Fruit fly (Drosophila melanogaster) whole organism, embryonic: Measurements from ENCODE around the gene Slh.
A peak's percentile ranks its signal among the peaks of the same experiment; 100 is the strongest.

Source experiments
- Ada2b ChIP-seq: fragments of 200-800 bp; sonication (Bioruptor generic); IDR thresholded peaks from 2 replicates; pipeline ENCODE4 v1.3.6; 2022; ENCODE audit warnings: missing biosample characterization, missing genetic modification characterization
- CG10147 ChIP-seq: fragments of 200-800 bp; sonication (Bioruptor generic); optimal IDR thresholded peaks from 2 replicates; lab custom pipeline; 2019; ENCODE audit warnings: missing biosample characterization, mild to moderate bottlenecking, missing genetic modification characterization, moderate library complexity
- CG10959 ChIP-seq: fragments of 200-800 bp; sonication (Bioruptor generic); IDR thresholded peaks from 2 replicates; pipeline ENCODE4 v1.3.6; 2022; ENCODE audit warnings: missing biosample characterization, missing genetic modification characterization
- CG11456 ChIP-seq: fragments of 200-800 bp; sonication (Bioruptor generic); IDR thresholded peaks from 3 replicates; pipeline ENCODE4 v1.3.6; 2022; ENCODE audit warnings: missing biosample characterization, missing genetic modification characterization
- CG12219 ChIP-seq: fragments of 200-800 bp; sonication (Bioruptor generic); optimal IDR thresholded peaks from 3 replicates; lab custom pipeline; 2018; ENCODE audit warnings: missing biosample characterization, mild to moderate bottlenecking, missing genetic modification characterization
- CG13424 ChIP-seq: fragments of 200-800 bp; sonication (Bioruptor generic); optimal IDR thresholded peaks from 2 replicates; lab custom pipeline; 2019; ENCODE audit warnings: missing biosample characterization, mild to moderate bottlenecking, missing genetic modification characterization, moderate library complexity
- CG14667 ChIP-seq: fragments of 200-800 bp; sonication (Bioruptor generic); IDR thresholded peaks from 2 replicates; pipeline ENCODE4 v1.3.6; 2022; ENCODE audit warnings: missing biosample characterization, missing genetic modification characterization
- CG15269 ChIP-seq: fragments of 200-800 bp; sonication (Bioruptor generic); optimal IDR thresholded peaks from 2 replicates; lab custom pipeline; 2018; ENCODE audit warnings: missing biosample characterization, mild to moderate bottlenecking, missing genetic modification characterization, moderate library complexity
- CG16813 ChIP-seq: fragments of 200-800 bp; sonication (Bioruptor generic); IDR thresholded peaks from 3 replicates; pipeline ENCODE4 v1.3.6; 2022; ENCODE audit warnings: missing biosample characterization, missing genetic modification characterization; ENCODE audit not compliant: partially characterized antibody
- CG17359 ChIP-seq: fragments of 200-800 bp; sonication (Bioruptor generic); optimal IDR thresholded peaks from 3 replicates; lab custom pipeline; 2018; ENCODE audit warnings: missing biosample characterization, mild to moderate bottlenecking, missing genetic modification characterization, moderate library complexity
- CG18262 ChIP-seq: fragments of 200-800 bp; optimal IDR thresholded peaks from 3 replicates; lab custom pipeline; 2019; ENCODE audit warnings: missing biosample characterization, mild to moderate bottlenecking, missing genetic modification characterization, moderate library complexity
- CG3281 ChIP-seq: fragments of 200-800 bp; sonication (Bioruptor generic); optimal IDR thresholded peaks from 3 replicates; lab custom pipeline; 2017; ENCODE audit warnings: missing biosample characterization, mild to moderate bottlenecking, missing genetic modification characterization
- CG34224 ChIP-seq: fragments of 200-800 bp; sonication (Bioruptor generic); IDR thresholded peaks from 3 replicates; pipeline ENCODE4 v1.3.6; 2022; ENCODE audit warnings: missing biosample characterization, missing genetic modification characterization; ENCODE audit not compliant: partially characterized antibody
- CG34422 ChIP-seq: fragments of 200-800 bp; sonication (Bioruptor generic); IDR thresholded peaks from 3 replicates; pipeline ENCODE4 v1.3.6; 2022; ENCODE audit warnings: missing biosample characterization, missing genetic modification characterization
- CG6791 ChIP-seq: fragments of 200-800 bp; sonication (Bioruptor generic); IDR thresholded peaks from 3 replicates; pipeline ENCODE4 v1.3.6; 2022; ENCODE audit warnings: missing biosample characterization, missing genetic modification characterization; ENCODE audit not compliant: partially characterized antibody
- CG9932 ChIP-seq: fragments of 200-800 bp; sonication (Bioruptor generic); IDR thresholded peaks from 2 replicates; pipeline ENCODE4 v1.3.6; 2022; ENCODE audit warnings: missing biosample characterization, missing genetic modification characterization
- CTCF ChIP-seq: fragments of 200-800 bp; sonication (Bioruptor generic); optimal IDR thresholded peaks from 2 replicates; lab custom pipeline; 2017; ENCODE audit warnings: missing biosample characterization, mild to moderate bottlenecking, missing genetic modification characterization, moderate library complexity
- Dip3 ChIP-seq: fragments of 200-800 bp; sonication (Bioruptor generic); optimal IDR thresholded peaks from 3 replicates; lab custom pipeline; 2016; ENCODE audit warnings: missing biosample characterization, missing genetic modification characterization
- Dref ChIP-seq: fragments of 200-800 bp; sonication (Bioruptor generic); IDR thresholded peaks from 2 replicates; pipeline ENCODE4 v1.3.6; 2022; ENCODE audit warnings: missing biosample characterization, missing genetic modification characterization
- Fer3 ChIP-seq: fragments of 200-800 bp; sonication (Bioruptor generic); optimal IDR thresholded peaks from 2 replicates; lab custom pipeline; 2018; ENCODE audit warnings: missing biosample characterization, mild to moderate bottlenecking, missing genetic modification characterization, moderate library complexity
- HmgZ ChIP-seq: fragments of 200-800 bp; sonication (Bioruptor generic); optimal IDR thresholded peaks from 2 replicates; lab custom pipeline; 2018; ENCODE audit warnings: missing biosample characterization, mild to moderate bottlenecking, missing genetic modification characterization
- Hr3 ChIP-seq: fragments of 200-800 bp; sonication (Bioruptor generic); optimal IDR thresholded peaks from 3 replicates; lab custom pipeline; 2016; ENCODE audit warnings: missing biosample characterization, missing genetic modification characterization
- MBD-R2 ChIP-seq: fragments of 200-800 bp; sonication (Bioruptor generic); IDR thresholded peaks from 2 replicates; pipeline ENCODE4 v1.3.6; 2022; ENCODE audit warnings: missing biosample characterization, missing genetic modification characterization
- Mes4 ChIP-seq: fragments of 200-800 bp; sonication (Bioruptor generic); optimal IDR thresholded peaks from 2 replicates; lab custom pipeline; 2016; ENCODE audit warnings: missing biosample characterization, missing genetic modification characterization
- Opbp ChIP-seq: fragments of 200-800 bp; sonication (Bioruptor generic); IDR thresholded peaks from 3 replicates; pipeline ENCODE4 v1.3.6; 2022; ENCODE audit warnings: missing biosample characterization, missing genetic modification characterization; ENCODE audit not compliant: partially characterized antibody
- Pdp1 ChIP-seq, 2 experiments: fragments of 200-800 bp; sonication (Bioruptor generic); optimal IDR thresholded peaks; 3 replicates each; lab custom pipeline; 2016; ENCODE audit warnings: missing biosample characterization in 2 of 2, missing genetic modification characterization in 2 of 2, mild to moderate bottlenecking in 1 of 2, moderate library complexity in 1 of 2
- Sin3A ChIP-seq: fragments of >200 bp; optimal IDR thresholded peaks from 2 replicates; lab custom pipeline; 2018
- ac ChIP-seq: fragments of 200-800 bp; sonication (Bioruptor generic); optimal IDR thresholded peaks from 3 replicates; lab custom pipeline; 2017; ENCODE audit warnings: missing biosample characterization, mild to moderate bottlenecking, missing genetic modification characterization
- btn ChIP-seq: fragments of 200-800 bp; sonication (Bioruptor generic); optimal IDR thresholded peaks from 2 replicates; lab custom pipeline; 2016; ENCODE audit warnings: missing biosample characterization, missing genetic modification characterization
- cg ChIP-seq: fragments of 200-800 bp; sonication (Bioruptor generic); optimal IDR thresholded peaks from 3 replicates; lab custom pipeline; 2019; ENCODE audit warnings: missing biosample characterization, mild to moderate bottlenecking, missing genetic modification characterization, moderate library complexity
- dmrt99B ChIP-seq: fragments of 200-800 bp; sonication (Bioruptor generic); optimal IDR thresholded peaks from 2 replicates; lab custom pipeline; 2018; ENCODE audit warnings: missing biosample characterization, mild to moderate bottlenecking, missing genetic modification characterization, moderate library complexity
- fd102C ChIP-seq: fragments of 200-800 bp; sonication (Bioruptor generic); optimal IDR thresholded peaks from 2 replicates; lab custom pipeline; 2018; ENCODE audit warnings: missing biosample characterization, mild to moderate bottlenecking, missing genetic modification characterization, moderate library complexity
- gfzf ChIP-seq: fragments of 200-800 bp; sonication (Bioruptor generic); optimal IDR thresholded peaks from 2 replicates; lab custom pipeline; 2016; ENCODE audit warnings: missing biosample characterization, mild to moderate bottlenecking, missing genetic modification characterization, moderate library complexity
- ham ChIP-seq: fragments of 200-800 bp; sonication (Bioruptor generic); IDR thresholded peaks from 2 replicates; pipeline ENCODE4 v1.3.6; 2022; ENCODE audit warnings: missing biosample characterization, missing genetic modification characterization
- jing ChIP-seq: fragments of 200-800 bp; sonication (Bioruptor generic); optimal IDR thresholded peaks from 2 replicates; lab custom pipeline; 2018; ENCODE audit warnings: missing biosample characterization, mild to moderate bottlenecking, missing genetic modification characterization
- mirr ChIP-seq: fragments of 200-800 bp; sonication (Bioruptor generic); optimal IDR thresholded peaks from 3 replicates; lab custom pipeline; 2018; ENCODE audit warnings: missing biosample characterization, mild to moderate bottlenecking, missing genetic modification characterization
- nau ChIP-seq: fragments of 200-800 bp; sonication (Bioruptor generic); optimal IDR thresholded peaks from 3 replicates; lab custom pipeline; 2017; ENCODE audit warnings: missing biosample characterization, mild to moderate bottlenecking, missing genetic modification characterization, missing genetic modification reagents
- nerfin-1 ChIP-seq: fragments of 200-800 bp; sonication (Bioruptor generic); optimal IDR thresholded peaks from 3 replicates; lab custom pipeline; 2019; ENCODE audit warnings: missing biosample characterization, mild to moderate bottlenecking, missing genetic modification characterization, moderate library complexity
- nmo ChIP-seq: fragments of 200-800 bp; sonication (Bioruptor generic); optimal IDR thresholded peaks from 2 replicates; lab custom pipeline; 2018; ENCODE audit warnings: missing biosample characterization, mild to moderate bottlenecking, missing genetic modification characterization, moderate library complexity
- nom ChIP-seq: fragments of 200-800 bp; sonication (Bioruptor generic); optimal IDR thresholded peaks from 2 replicates; lab custom pipeline; 2017; ENCODE audit warnings: missing biosample characterization, missing genetic modification characterization, mild to moderate bottlenecking, moderate library complexity, missing genetic modification reagents
- pita ChIP-seq: fragments of 200-800 bp; sonication (Bioruptor generic); optimal IDR thresholded peaks from 2 replicates; lab custom pipeline; 2017; ENCODE audit warnings: missing biosample characterization, mild to moderate bottlenecking, missing genetic modification characterization
- prd ChIP-seq, 3 experiments: fragments of >200 bp in 2 of 3; fragments of 200-800 bp in 1 of 3; sonication (Bioruptor generic) in 1 of 3; optimal IDR thresholded peaks in 2 of 3; IDR thresholded peaks in 1 of 3; 2 replicates in 2 of 3; 3 replicates in 1 of 3; pipeline versions ENCODE4 v1.3.6 to Lab custom; 2017 to 2022; ENCODE audit warnings: missing biosample characterization in 1 of 3, missing genetic modification characterization in 1 of 3
- rib ChIP-seq: fragments of 200-800 bp; sonication (Bioruptor generic); IDR thresholded peaks from 2 replicates; pipeline ENCODE4 v1.3.6; 2022; ENCODE audit warnings: missing biosample characterization, missing genetic modification characterization
- sd ChIP-seq: fragments of 200-800 bp; sonication (Bioruptor generic); optimal IDR thresholded peaks from 3 replicates; lab custom pipeline; 2018; ENCODE audit warnings: missing biosample characterization, mild to moderate bottlenecking, missing genetic modification characterization, moderate library complexity
- sug ChIP-seq: fragments of 200-800 bp; optimal IDR thresholded peaks from 2 replicates; lab custom pipeline; 2019; ENCODE audit warnings: missing biosample characterization, mild to moderate bottlenecking, missing genetic modification characterization, moderate library complexity
- ttk ChIP-seq: fragments of 200-800 bp; sonication (Bioruptor generic); IDR thresholded peaks from 2 replicates; pipeline ENCODE4 v2.1.2; 2022; ENCODE audit warnings: missing biosample characterization, missing genetic modification characterization
- z ChIP-seq: fragments of 200-800 bp; sonication (Bioruptor generic); IDR thresholded peaks from 3 replicates; pipeline ENCODE4 v1.3.6; 2022; ENCODE audit warnings: missing biosample characterization, missing genetic modification characterization

Gene Slh

dm6 chr2L:2492692-2493626 is 488 bp upstream of the Slh start, which contains the start of gene oaf (continued):
- TF ChIP-seq jing (GFP tag; lab: Kevin White, UChicago), result peak; percentile 6
- peak; percentile 43 for TF ChIP-seq Hr3 (GFP tag; lab: Kevin White, UChicago)
- TF ChIP-seq rib (GFP tag; lab: Robert Waterston, UW), result peak; percentile 52
- peak; percentile 33 for TF ChIP-seq Mes4 (GFP tag; lab: Kevin White, UChicago)
- TF ChIP-seq CG6791 (GFP tag; lab: Robert Waterston, UW), result peak; percentile 65; the same call in 2 of the 3 replicates
- TF ChIP-seq CG10147 (GFP tag; lab: Kevin White, UChicago), result no peak
- TF ChIP-seq sug (tag; lab: Kevin White, UChicago), result peak; percentile 33
- TF ChIP-seq z (GFP tag; lab: Robert Waterston, UW), result peak; percentile 59; the same call in 1 of the 3 replicates
- TF ChIP-seq fd102C (GFP tag; lab: Kevin White, UChicago), result peak; percentile 7
- peak; percentile 40 for TF ChIP-seq CG17359 (tag; lab: Kevin White, UChicago)
- peak; percentile 81 for TF ChIP-seq CG9932 (GFP tag; lab: Robert Waterston, UW)
- peak; percentile 51; the same call in 2 of the 3 replicates for TF ChIP-seq CG16813
- TF ChIP-seq CG18262 (tag; lab: Kevin White, UChicago), result peak; percentile 22
- TF ChIP-seq CG34422 (GFP tag; lab: Robert Waterston, UW), result peak; percentile 81
- TF ChIP-seq Fer3 (tag; lab: Kevin White, UChicago), result peak; percentile 39
- peak; percentile 28 for TF ChIP-seq dmrt99B
- TF ChIP-seq btn (GFP tag; lab: Kevin White, UChicago), result no peak
- peak; percentile 44; the same call in 1 of the 2 replicates for TF ChIP-seq Ada2b (GFP tag; lab: Robert Waterston, UW)
- no peak for TF ChIP-seq CG3281 (GFP tag; lab: Kevin White, UChicago)
- TF ChIP-seq ac, result no peak
- TF ChIP-seq CG14667 (GFP tag; lab: Robert Waterston, UW), result peak; percentile 16; the same call in 1 of the 2 replicates
- TF ChIP-seq ttk (GFP tag; lab: Robert Waterston, UW), result peak; percentile 66
- peak; percentile 11; the same call in 1 of the 3 replicates for TF ChIP-seq CG11456
- TF ChIP-seq Dip3 (GFP tag; lab: Kevin White, UChicago), result peak; percentile 63
- peak; percentile 58 for TF ChIP-seq CG13424
- peak; percentile 36; the same call in 1 of the 2 replicates for TF ChIP-seq CG10959 (GFP tag; lab: Robert Waterston, UW)
- TF ChIP-seq nerfin-1 (tag; lab: Kevin White, UChicago), result peak; percentile 45
- peak; percentile 75 for TF ChIP-seq HmgZ
- TF ChIP-seq CTCF, result no peak
- peak; percentile 94 for TF ChIP-seq gfzf (GFP tag; lab: Kevin White, UChicago)
- TF ChIP-seq CG12219 (GFP tag; lab: Kevin White, UChicago), result peak; percentile 38
- no peak for TF ChIP-seq prd (optimal IDR thresholded peaks at IDR 0.05; lab: Kevin White, UChicago)
- TF ChIP-seq prd (GFP tag; IDR thresholded peaks at IDR 0.05; lab: Robert Waterston, UW), result peak; percentile 63; the same call in 2 of the 3 replicates
- no peak for TF ChIP-seq nau (GFP tag; lab: Kevin White, UChicago)
- peak; percentile 54; the same call in 1 of the 2 replicates for TF ChIP-seq ham
- TF ChIP-seq nom (GFP tag; lab: Kevin White, UChicago), result peak; percentile 3
- TF ChIP-seq sd (tag; lab: Kevin White, UChicago), result peak; percentile 97
- TF ChIP-seq CG15269, result peak; percentile 16
- TF ChIP-seq cg (GFP tag; lab: Kevin White, UChicago), result no peak
- peak; percentile 47; the same call in 1 of the 3 replicates for TF ChIP-seq CG34224 (GFP tag; lab: Robert Waterston, UW)
- TF ChIP-seq mirr (GFP tag; lab: Kevin White, UChicago), result peak; percentile 35
- no peak for TF ChIP-seq pita (GFP tag; lab: Kevin White, UChicago)
- TF ChIP-seq Sin3A (lab: Kevin White, UChicago), result peak; percentile 90
- peak; percentile 15 to 60 for TF ChIP-seq Pdp1 (GFP tag; optimal IDR thresholded peaks at IDR 0.05; lab: Kevin White, UChicago)
- TF ChIP-seq Opbp, result peak; percentile 58; the same call in 2 of the 3 replicates
- peak; percentile 88 for TF ChIP-seq nmo (GFP tag; lab: Kevin White, UChicago)
- peak; percentile 53 for TF ChIP-seq Dref (GFP tag; lab: Robert Waterston, UW)
- peak; percentile 92 for TF ChIP-seq MBD-R2
